Fruit fly (Drosophila melanogaster) whole organism, prepupa: ENCODE results near the gene Pdp1.

ENCODE experiments used
- Blimp-1 ChIP-seq: fragments of 200-800 bp; sonication (Bioruptor generic); optimal IDR thresholded peaks from 3 replicates; lab custom pipeline; 2017; ENCODE audit warnings: missing biosample characterization, missing genetic modification characterization, mild to moderate bottlenecking, moderate library complexity, missing genetic modification reagents
- CG10669 ChIP-seq: fragments of 200-800 bp; sonication (Bioruptor generic); optimal IDR thresholded peaks from 3 replicates; lab custom pipeline; 2018; ENCODE audit warnings: missing biosample characterization, mild to moderate bottlenecking, missing genetic modification characterization, moderate library complexity
- CG11762 ChIP-seq: fragments of 200-800 bp; sonication (Bioruptor generic); optimal IDR thresholded peaks from 3 replicates; lab custom pipeline; 2016; ENCODE audit warnings: missing biosample characterization, missing genetic modification characterization; ENCODE audit not compliant: insufficient read depth
- CG11902 ChIP-seq: fragments of 200-800 bp; sonication (Bioruptor generic); optimal IDR thresholded peaks from 3 replicates; lab custom pipeline; 2016; ENCODE audit warnings: missing biosample characterization, missing genetic modification characterization
- CG15336 ChIP-seq: fragments of 200-800 bp; sonication (Bioruptor generic); IDR thresholded peaks from 2 replicates; pipeline ENCODE4 v1.3.6; 2022; ENCODE audit warnings: missing biosample characterization, missing genetic modification characterization
- CG3032 ChIP-seq: fragments of 200-800 bp; optimal IDR thresholded peaks from 2 replicates; lab custom pipeline; 2019; ENCODE audit warnings: missing biosample characterization, mild to moderate bottlenecking, missing genetic modification characterization, moderate library complexity
- CG31627 ChIP-seq: fragments of 200-800 bp; sonication (Bioruptor generic); optimal IDR thresholded peaks from 3 replicates; lab custom pipeline; 2016; ENCODE audit warnings: missing biosample characterization, missing genetic modification characterization
- CG32006 ChIP-seq: fragments of 200-800 bp; sonication (Bioruptor generic); optimal IDR thresholded peaks from 3 replicates; lab custom pipeline; 2017; ENCODE audit warnings: missing biosample characterization, mild to moderate bottlenecking, missing genetic modification characterization
- CG34406 ChIP-seq: fragments of 200-800 bp; sonication (Bioruptor generic); optimal IDR thresholded peaks from 3 replicates; lab custom pipeline; 2016; ENCODE audit warnings: missing biosample characterization, missing genetic modification characterization
- CG3919 ChIP-seq: fragments of 200-800 bp; sonication (Bioruptor generic); optimal IDR thresholded peaks from 3 replicates; lab custom pipeline; 2016; ENCODE audit warnings: missing biosample characterization, missing genetic modification characterization
- CG4318 ChIP-seq: fragments of 200-800 bp; sonication (Bioruptor generic); optimal IDR thresholded peaks from 3 replicates; lab custom pipeline; 2017; ENCODE audit warnings: missing biosample characterization, mild to moderate bottlenecking, missing genetic modification characterization
- CG6163 ChIP-seq: fragments of 200-800 bp; sonication (Bioruptor generic); IDR thresholded peaks from 3 replicates; pipeline ENCODE4 v1.3.6; 2022; ENCODE audit warnings: missing biosample characterization, missing genetic modification characterization
- CG6276 ChIP-seq: fragments of 200-800 bp; sonication (Bioruptor generic); optimal IDR thresholded peaks from 2 replicates; lab custom pipeline; 2017; ENCODE audit warnings: missing biosample characterization, mild to moderate bottlenecking, missing genetic modification characterization
- CG6808 ChIP-seq: fragments of 200-800 bp; sonication (Bioruptor generic); optimal IDR thresholded peaks from 3 replicates; lab custom pipeline; 2017; ENCODE audit warnings: missing biosample characterization, missing genetic modification characterization, mild to moderate bottlenecking, moderate library complexity, missing genetic modification reagents
- CG6854 ChIP-seq: fragments of 200-800 bp; sonication (Bioruptor generic); optimal IDR thresholded peaks from 2 replicates; lab custom pipeline; 2017; ENCODE audit warnings: missing biosample characterization, mild to moderate bottlenecking, missing genetic modification characterization
- CG7368 ChIP-seq: fragments of 200-800 bp; sonication (Bioruptor generic); optimal IDR thresholded peaks from 3 replicates; lab custom pipeline; 2016; ENCODE audit warnings: missing biosample characterization, missing genetic modification characterization
- CG8119 ChIP-seq: fragments of 200-800 bp; sonication (Bioruptor generic); IDR thresholded peaks from 3 replicates; pipeline ENCODE4 v1.3.6; 2022; ENCODE audit warnings: missing biosample characterization, missing genetic modification characterization
- CG8319 ChIP-seq: fragments of 200-800 bp; sonication (Bioruptor generic); optimal IDR thresholded peaks from 3 replicates; lab custom pipeline; 2016; ENCODE audit warnings: missing biosample characterization, missing genetic modification characterization
- CG9139 ChIP-seq: fragments of 200-800 bp; sonication (Bioruptor generic); optimal IDR thresholded peaks from 3 replicates; lab custom pipeline; 2017; ENCODE audit warnings: missing biosample characterization, mild to moderate bottlenecking, missing genetic modification characterization
- Eip75B ChIP-seq: fragments of 200-800 bp; sonication (Bioruptor generic); optimal IDR thresholded peaks from 3 replicates; lab custom pipeline; 2016; ENCODE audit warnings: missing biosample characterization, missing genetic modification characterization
- Eip78C ChIP-seq: fragments of 200-800 bp; sonication (Bioruptor generic); peaks from one replicate; lab custom pipeline; 2016; ENCODE audit warnings: missing biosample characterization, missing genetic modification characterization
- Eip93F ChIP-seq: fragments of 200-800 bp; sonication (Bioruptor generic); optimal IDR thresholded peaks from 2 replicates; lab custom pipeline; 2016; ENCODE audit warnings: missing biosample characterization, mild to moderate bottlenecking, missing genetic modification characterization
- Ets21C ChIP-seq: fragments of 200-800 bp; sonication (Bioruptor generic); optimal IDR thresholded peaks from 3 replicates; lab custom pipeline; 2016; ENCODE audit warnings: missing biosample characterization, missing genetic modification characterization
- Hr39 ChIP-seq: fragments of 200-800 bp; sonication (Bioruptor generic); optimal IDR thresholded peaks from 2 replicates; lab custom pipeline; 2016; ENCODE audit warnings: missing biosample characterization, missing genetic modification characterization
- Hr4 ChIP-seq: fragments of 200-800 bp; sonication (Bioruptor generic); optimal IDR thresholded peaks from 3 replicates; lab custom pipeline; 2016; ENCODE audit warnings: missing biosample characterization, missing genetic modification characterization
- Lpt ChIP-seq: fragments of 200-800 bp; sonication (Bioruptor generic); optimal IDR thresholded peaks from 3 replicates; lab custom pipeline; 2016; ENCODE audit warnings: missing biosample characterization, missing genetic modification characterization
- Met ChIP-seq: fragments of 200-800 bp; sonication (Bioruptor generic); optimal IDR thresholded peaks from 3 replicates; lab custom pipeline; 2016; ENCODE audit warnings: missing biosample characterization, missing genetic modification characterization
- Smox ChIP-seq: fragments of 200-800 bp; sonication (Bioruptor generic); optimal IDR thresholded peaks from 3 replicates; lab custom pipeline; 2016; ENCODE audit warnings: missing biosample characterization, missing genetic modification characterization
- Sox102F ChIP-seq: fragments of 200-800 bp; sonication (Bioruptor generic); optimal IDR thresholded peaks from 2 replicates; lab custom pipeline; 2016; ENCODE audit warnings: missing biosample characterization, mild to moderate bottlenecking, missing genetic modification characterization
- achi ChIP-seq: fragments of 200-800 bp; sonication (Bioruptor generic); optimal IDR thresholded peaks from 3 replicates; lab custom pipeline; 2016; ENCODE audit warnings: missing biosample characterization, missing genetic modification characterization
- acj6 ChIP-seq: fragments of 200-800 bp; sonication (Bioruptor generic); optimal IDR thresholded peaks from 3 replicates; lab custom pipeline; 2016; ENCODE audit warnings: missing biosample characterization, missing genetic modification characterization
- cyc ChIP-seq: fragments of 200-800 bp; sonication (Bioruptor generic); optimal IDR thresholded peaks from 3 replicates; lab custom pipeline; 2016; ENCODE audit warnings: missing biosample characterization, missing genetic modification characterization
- dac ChIP-seq: fragments of 200-800 bp; sonication (Bioruptor generic); optimal IDR thresholded peaks from 2 replicates; lab custom pipeline; 2017; ENCODE audit warnings: missing biosample characterization, mild to moderate bottlenecking, missing genetic modification characterization
- eg ChIP-seq: fragments of 200-800 bp; sonication (Bioruptor generic); IDR thresholded peaks from 3 replicates; pipeline ENCODE4 v1.3.6; 2022; ENCODE audit warnings: missing biosample characterization, missing genetic modification characterization
- fd59A ChIP-seq: fragments of 200-800 bp; sonication (Bioruptor generic); optimal IDR thresholded peaks from 2 replicates; lab custom pipeline; 2017; ENCODE audit warnings: missing biosample characterization, mild to moderate bottlenecking, missing genetic modification characterization, missing genetic modification reagents
- lz ChIP-seq: fragments of 200-800 bp; sonication (Bioruptor generic); optimal IDR thresholded peaks from 3 replicates; lab custom pipeline; 2016; ENCODE audit warnings: missing biosample characterization, missing genetic modification characterization
- net ChIP-seq: fragments of 200-800 bp; sonication (Bioruptor generic); optimal IDR thresholded peaks from 3 replicates; lab custom pipeline; 2016; ENCODE audit warnings: missing biosample characterization, missing genetic modification characterization
- pdm3 ChIP-seq: fragments of 200-800 bp; sonication (Bioruptor generic); optimal IDR thresholded peaks from 3 replicates; lab custom pipeline; 2016; ENCODE audit warnings: missing biosample characterization, missing genetic modification characterization
- salr ChIP-seq, 2 experiments: fragments of 200-800 bp; sonication (Bioruptor generic); optimal IDR thresholded peaks; 3 replicates each; lab custom pipeline; 2016 to 2018; ENCODE audit warnings: missing biosample characterization in 2 of 2, missing genetic modification characterization in 2 of 2, mild to moderate bottlenecking in 1 of 2
- spab ChIP-seq: fragments of 200-800 bp; sonication (Bioruptor generic); optimal IDR thresholded peaks from 2 replicates; lab custom pipeline; 2017; ENCODE audit warnings: missing biosample characterization, mild to moderate bottlenecking, missing genetic modification characterization, missing genetic modification reagents
- svp ChIP-seq: fragments of 200-800 bp; sonication (Bioruptor generic); peaks from one replicate; lab custom pipeline; 2016; ENCODE audit warnings: missing biosample characterization, missing genetic modification characterization
- topi ChIP-seq: fragments of 200-800 bp; sonication (Bioruptor generic); optimal IDR thresholded peaks from 3 replicates; lab custom pipeline; 2016; ENCODE audit warnings: missing biosample characterization, missing genetic modification characterization
- vri ChIP-seq: fragments of 200-800 bp; sonication (Bioruptor generic); optimal IDR thresholded peaks from 3 replicates; lab custom pipeline; 2016; ENCODE audit warnings: missing biosample characterization, mild to moderate bottlenecking, missing genetic modification characterization

Pdp1 gene

dm6 chr3L:7834902-7835781 lies 32.0 kb downstream of the Pdp1 start (continued):
- TF ChIP-seq spab (GFP tag; lab: Kevin White, UChicago) (peak; percentile 27), cyc (no peak), CG8119 (0 out of 3 replicates have a peak, but pooled peaks have one; percentile 17), CG11902 (GFP tag; lab: Kevin White, UChicago) (no peak), salr (GFP tag; optimal IDR thresholded peaks at IDR 0.05; lab: Kevin White, UChicago) (no peak), Hr39 (GFP tag; lab: Kevin White, UChicago) (no peak), CG32006 (GFP tag; lab: Kevin White, UChicago) (no peak), CG31627 (no peak), eg (GFP tag; lab: Robert Waterston, UW) (no peak; the same call in 2 of the 3 replicates), topi (no peak), Smox (GFP tag; lab: Kevin White, UChicago) (no peak), Hr4 (GFP tag; lab: Kevin White, UChicago) (no peak)

- no peak for TF ChIP-seq Sox102F (GFP tag; lab: Kevin White, UChicago)
- no peak for TF ChIP-seq lz (GFP tag; lab: Kevin White, UChicago)
- TF ChIP-seq CG8119: no peak
- peak; percentile 26; the same call in 1 of the 3 replicates for TF ChIP-seq eg (GFP tag; lab: Robert Waterston, UW)
- TF ChIP-seq dac (GFP tag; lab: Kevin White, UChicago): no peak
- no peak for TF ChIP-seq CG9139 (GFP tag; lab: Kevin White, UChicago)
- no peak for TF ChIP-seq CG34406 (GFP tag; lab: Kevin White, UChicago)
- TF ChIP-seq net: no peak
- TF ChIP-seq svp (GFP tag; lab: Kevin White, UChicago): peak; percentile 15
- no peak for TF ChIP-seq spab (GFP tag; lab: Kevin White, UChicago)
- TF ChIP-seq Eip75B: no peak
- 0 out of 3 replicates have a peak, but pooled peaks have one; percentile 31 for TF ChIP-seq CG6163 (GFP tag; lab: Robert Waterston, UW)
- TF ChIP-seq pdm3 (GFP tag; lab: Kevin White, UChicago): no peak
- no peak for TF ChIP-seq CG8319 (GFP tag; lab: Kevin White, UChicago)
- TF ChIP-seq CG6854 (GFP tag; lab: Kevin White, UChicago): no peak
- peak; percentile 25 for TF ChIP-seq CG32006 (GFP tag; lab: Kevin White, UChicago)
- no peak for TF ChIP-seq acj6 (GFP tag; lab: Kevin White, UChicago)
- no peak for TF ChIP-seq Ets21C (GFP tag; lab: Kevin White, UChicago)
- no peak for TF ChIP-seq cyc
- no peak for TF ChIP-seq Blimp-1 (GFP tag; lab: Kevin White, UChicago)
- no peak for TF ChIP-seq Met (GFP tag; lab: Kevin White, UChicago)
- no peak for TF ChIP-seq CG31627
- no peak for TF ChIP-seq CG3919 (GFP tag; lab: Kevin White, UChicago)
- no peak for TF ChIP-seq CG6276
Measured at dm6 chr3L:7833684-7834337, 33.4 kb downstream of the Pdp1 start.

DNA sequence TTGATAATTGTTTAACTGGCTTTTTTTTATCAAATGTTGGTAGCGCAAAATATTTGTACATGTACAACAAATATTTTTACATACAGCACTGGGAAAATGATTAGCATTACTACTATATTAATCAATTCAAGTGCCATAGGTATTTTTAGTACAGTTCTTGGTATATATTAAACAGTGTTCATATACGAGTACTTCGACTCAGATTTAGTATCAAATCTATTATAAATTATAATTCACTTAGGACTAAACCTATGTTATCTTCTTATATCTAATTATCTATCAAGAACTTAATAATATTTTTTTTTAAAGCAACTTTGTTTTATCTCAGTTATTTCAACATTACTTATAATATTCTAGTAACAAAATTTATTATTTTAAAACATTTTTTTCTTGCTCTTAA lies 33.9 kb downstream of the Pdp1 start:
- TF ChIP-seq fd59A (no peak), CG11762 (GFP tag; lab: Kevin White, UChicago) (no peak), CG15336 (0 out of 2 replicates have a peak, but pooled peaks have one; percentile 35), Eip78C (GFP tag; lab: Kevin White, UChicago) (peak; percentile 41), CG32006 (GFP tag; lab: Kevin White, UChicago) (peak; percentile 29), Eip93F (no peak), pdm3 (GFP tag; lab: Kevin White, UChicago) (no peak), CG4318 (peak; percentile 23), achi (no peak), Eip75B (no peak), Lpt (GFP tag; lab: Kevin White, UChicago) (no peak), svp (GFP tag; lab: Kevin White, UChicago) (peak; percentile 51), salr (GFP tag; optimal IDR thresholded peaks at IDR 0.05; lab: Kevin White, UChicago) (no peak), CG10669 (GFP tag; lab: Kevin White, UChicago) (no peak), cyc (no peak), Ets21C (GFP tag; lab: Kevin White, UChicago) (no peak), net (no peak), CG6276 (peak; percentile 17), topi (no peak), CG3032 (no peak), vri (GFP tag; lab: Kevin White, UChicago) (no peak), CG7368 (no peak), CG8119 (0 out of 3 replicates have a peak, but pooled peaks have one; percentile 24), Met (GFP tag; lab: Kevin White, UChicago) (no peak), CG6808 (no peak)
